Fruit fly (Drosophila melanogaster) whole organism, prepupa: ENCODE results near the gene bero.

Experiments used
- Hr38 ChIP-seq: sonication (Bioruptor generic); optimal IDR thresholded peaks from 2 replicates; lab custom pipeline; 2016; ENCODE audit warnings: missing biosample characterization, missing genetic modification characterization
- Lpt ChIP-seq: fragments of 200-800 bp; sonication (Bioruptor generic); optimal IDR thresholded peaks from 3 replicates; lab custom pipeline; 2016; ENCODE audit warnings: missing biosample characterization, missing genetic modification characterization
- net ChIP-seq: fragments of 200-800 bp; sonication (Bioruptor generic); optimal IDR thresholded peaks from 3 replicates; lab custom pipeline; 2016; ENCODE audit warnings: missing biosample characterization, missing genetic modification characterization

DNA sequence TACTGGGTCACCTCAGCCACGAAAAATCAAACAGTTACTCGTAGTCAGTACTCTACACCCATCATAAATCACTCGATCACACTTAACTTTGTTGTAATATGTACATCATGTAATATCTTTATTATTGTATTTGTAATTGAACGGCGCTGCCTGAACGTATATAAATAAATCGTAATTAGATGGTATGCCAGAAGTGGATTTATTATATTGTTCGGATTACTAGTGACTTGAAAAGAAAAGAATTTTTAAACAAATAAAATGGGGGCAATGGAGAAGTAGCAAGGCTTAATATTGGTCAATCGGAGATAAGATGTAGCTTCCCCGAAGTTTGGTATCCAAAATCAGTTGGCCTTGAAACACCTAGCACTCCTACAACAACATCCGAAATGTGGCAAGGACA is 9.5 kb upstream of the bero start, which contains the start of gene CG14402:
- TF ChIP-seq Hr38 (GFP tag; lab: Kevin White, UChicago) (no peak), net (GFP tag; lab: Kevin White, UChicago) (no peak), Lpt (GFP tag; lab: Kevin White, UChicago) (no peak)
